Fruit fly (Drosophila melanogaster) whole organism, embryonic: ENCODE results near the gene CG2120.

Experiments used
- B-H2 ChIP-seq: fragments of 200-800 bp; sonication (Bioruptor generic); optimal IDR thresholded peaks from 2 replicates; lab custom pipeline; 2018; ENCODE audit warnings: missing biosample characterization, mild to moderate bottlenecking, missing genetic modification characterization
- BEAF-32 ChIP-seq: fragments of 200-800 bp; sonication (Bioruptor generic); optimal IDR thresholded peaks from 3 replicates; lab custom pipeline; 2017; ENCODE audit warnings: missing biosample characterization, missing genetic modification characterization, mild to moderate bottlenecking, moderate library complexity, missing genetic modification reagents
- Bdp1 ChIP-seq: fragments of 200-800 bp; sonication (Bioruptor generic); optimal IDR thresholded peaks from 3 replicates; lab custom pipeline; 2016; ENCODE audit warnings: missing biosample characterization, missing genetic modification characterization
- CG10147 ChIP-seq: fragments of 200-800 bp; sonication (Bioruptor generic); optimal IDR thresholded peaks from 2 replicates; lab custom pipeline; 2019; ENCODE audit warnings: missing biosample characterization, mild to moderate bottlenecking, missing genetic modification characterization, moderate library complexity
- CG11723 ChIP-seq: fragments of 200-800 bp; sonication (Bioruptor generic); optimal IDR thresholded peaks from 2 replicates; lab custom pipeline; 2017; ENCODE audit warnings: missing biosample characterization, mild to moderate bottlenecking, missing genetic modification characterization
- CG12071 ChIP-seq: fragments of 200-800 bp; sonication (Bioruptor generic); optimal IDR thresholded peaks from 3 replicates; lab custom pipeline; 2018; ENCODE audit warnings: missing biosample characterization, mild to moderate bottlenecking, missing genetic modification characterization
- CG12155 ChIP-seq: fragments of 200-800 bp; sonication (Bioruptor generic); optimal IDR thresholded peaks from 3 replicates; lab custom pipeline; 2016; ENCODE audit warnings: missing biosample characterization, missing genetic modification characterization
- CG12659 ChIP-seq: fragments of 200-800 bp; sonication (Bioruptor generic); optimal IDR thresholded peaks from 3 replicates; lab custom pipeline; 2017; ENCODE audit warnings: mild to moderate bottlenecking, missing biosample characterization, missing genetic modification reagents, missing genetic modification characterization
- CG13123 ChIP-seq: fragments of 200-800 bp; sonication (Bioruptor generic); optimal IDR thresholded peaks from 2 replicates; lab custom pipeline; 2016; ENCODE audit warnings: missing biosample characterization, missing genetic modification characterization
- CG13287 ChIP-seq: fragments of 200-800 bp; sonication (Bioruptor generic); IDR thresholded peaks from 2 replicates; pipeline ENCODE4 v1.3.6; 2022; ENCODE audit warnings: missing biosample characterization, missing genetic modification characterization; ENCODE audit not compliant: partially characterized antibody
- CG13894 ChIP-seq: fragments of 200-800 bp; sonication (Bioruptor generic); optimal IDR thresholded peaks from 3 replicates; lab custom pipeline; 2018; ENCODE audit warnings: missing biosample characterization, mild to moderate bottlenecking, missing genetic modification characterization, moderate library complexity
- CG14710 ChIP-seq: fragments of 200-800 bp; sonication (Bioruptor generic); optimal IDR thresholded peaks from 3 replicates; lab custom pipeline; 2019; ENCODE audit warnings: missing biosample characterization, mild to moderate bottlenecking, missing genetic modification characterization, moderate library complexity
- CG16779 ChIP-seq: fragments of 200-800 bp; sonication (Bioruptor generic); IDR thresholded peaks from 2 replicates; pipeline ENCODE4 v1.3.6; 2022; ENCODE audit warnings: missing biosample characterization, missing genetic modification characterization
- CG17385 ChIP-seq: fragments of 200-800 bp; sonication (Bioruptor generic); optimal IDR thresholded peaks from 3 replicates; lab custom pipeline; 2018; ENCODE audit warnings: missing biosample characterization, mild to moderate bottlenecking, missing genetic modification characterization
- CG2202 ChIP-seq: fragments of 200-800 bp; sonication (Bioruptor generic); optimal IDR thresholded peaks from 2 replicates; lab custom pipeline; 2018; ENCODE audit warnings: missing biosample characterization, mild to moderate bottlenecking, missing genetic modification characterization
- CG31365 ChIP-seq: fragments of 200-800 bp; sonication (Bioruptor generic); optimal IDR thresholded peaks from 2 replicates; lab custom pipeline; 2018; ENCODE audit warnings: missing biosample characterization, mild to moderate bottlenecking, missing genetic modification characterization
- CG31388 ChIP-seq: fragments of 200-800 bp; sonication (Bioruptor generic); optimal IDR thresholded peaks from 2 replicates; lab custom pipeline; 2016; ENCODE audit warnings: missing biosample characterization, missing genetic modification characterization
- CG32532 ChIP-seq: fragments of 200-800 bp; sonication (Bioruptor generic); IDR thresholded peaks from 2 replicates; pipeline ENCODE4 v1.3.6; 2022; ENCODE audit warnings: missing biosample characterization, missing genetic modification characterization
- CG32767 ChIP-seq: fragments of 200-800 bp; sonication (Bioruptor generic); IDR thresholded peaks from 2 replicates; pipeline ENCODE4 v1.3.6; 2022; ENCODE audit warnings: missing biosample characterization, missing genetic modification characterization
- CG4282 ChIP-seq: fragments of 200-800 bp; sonication (Bioruptor generic); optimal IDR thresholded peaks from 2 replicates; lab custom pipeline; 2016; ENCODE audit warnings: missing biosample characterization, missing genetic modification characterization
- CG5245 ChIP-seq: fragments of 200-800 bp; sonication (Bioruptor generic); optimal IDR thresholded peaks from 3 replicates; lab custom pipeline; 2016; ENCODE audit warnings: missing biosample characterization, missing genetic modification characterization
- Dp ChIP-seq: fragments of 200-800 bp; sonication (Bioruptor generic); optimal IDR thresholded peaks from 2 replicates; lab custom pipeline; 2018; ENCODE audit warnings: missing biosample characterization, mild to moderate bottlenecking, missing genetic modification characterization, moderate library complexity
- Drgx ChIP-seq: fragments of 200-800 bp; sonication (Bioruptor generic); IDR thresholded peaks from 2 replicates; pipeline ENCODE4 v1.3.6; 2022; ENCODE audit warnings: missing biosample characterization, missing genetic modification characterization
- E2f2 ChIP-seq: fragments of 200-800 bp; sonication (Bioruptor generic); IDR thresholded peaks from 2 replicates; pipeline ENCODE4 v1.3.6; 2022; ENCODE audit warnings: missing biosample characterization, missing genetic modification characterization
- Gsc ChIP-seq: fragments of 200-800 bp; sonication (Bioruptor generic); IDR thresholded peaks from 2 replicates; pipeline ENCODE4 v1.3.6; 2022; ENCODE audit warnings: missing biosample characterization, missing genetic modification characterization
- HLH3B ChIP-seq: fragments of 200-800 bp; sonication (Bioruptor generic); IDR thresholded peaks from 2 replicates; pipeline ENCODE4 v1.3.6; 2022; ENCODE audit warnings: missing biosample characterization, missing genetic modification characterization
- Hr3 ChIP-seq: fragments of 200-800 bp; sonication (Bioruptor generic); optimal IDR thresholded peaks from 3 replicates; lab custom pipeline; 2016; ENCODE audit warnings: missing biosample characterization, missing genetic modification characterization
- MBD-R2 ChIP-seq: fragments of 200-800 bp; sonication (Bioruptor generic); IDR thresholded peaks from 2 replicates; pipeline ENCODE4 v1.3.6; 2022; ENCODE audit warnings: missing biosample characterization, missing genetic modification characterization
- NC2β ChIP-seq: fragments of 200-800 bp; sonication (Bioruptor generic); optimal IDR thresholded peaks from 2 replicates; lab custom pipeline; 2016; ENCODE audit warnings: missing biosample characterization, missing genetic modification characterization
- NK7.1 ChIP-seq: fragments of 200-800 bp; sonication (Bioruptor generic); optimal IDR thresholded peaks from 3 replicates; lab custom pipeline; 2016; ENCODE audit warnings: missing biosample characterization, missing genetic modification characterization
- Opbp ChIP-seq: fragments of 200-800 bp; sonication (Bioruptor generic); IDR thresholded peaks from 3 replicates; pipeline ENCODE4 v1.3.6; 2022; ENCODE audit warnings: missing biosample characterization, missing genetic modification characterization; ENCODE audit not compliant: partially characterized antibody
- Optix ChIP-seq: fragments of 200-800 bp; sonication (Bioruptor generic); IDR thresholded peaks from 3 replicates; pipeline ENCODE4 v1.3.6; 2022; ENCODE audit warnings: missing biosample characterization, missing genetic modification characterization
- Ptx1 ChIP-seq: fragments of 200-800 bp; sonication (Bioruptor generic); IDR thresholded peaks from 2 replicates; pipeline ENCODE4 v1.3.6; 2022; ENCODE audit warnings: missing biosample characterization, missing genetic modification characterization
- Sry-δ ChIP-seq: fragments of 200-800 bp; sonication (Bioruptor generic); optimal IDR thresholded peaks from 2 replicates; lab custom pipeline; 2016; ENCODE audit warnings: missing biosample characterization, missing genetic modification characterization
- Vsx1 ChIP-seq: fragments of 200-800 bp; sonication (Bioruptor generic); optimal IDR thresholded peaks from 2 replicates; lab custom pipeline; 2017; ENCODE audit warnings: missing biosample characterization, mild to moderate bottlenecking, missing genetic modification characterization, missing genetic modification reagents
- abd-A ChIP-seq: fragments of 200-800 bp; sonication (Bioruptor generic); optimal IDR thresholded peaks from 3 replicates; lab custom pipeline; 2019; ENCODE audit warnings: missing biosample characterization, mild to moderate bottlenecking, missing genetic modification characterization, moderate library complexity
- caup ChIP-seq: fragments of 200-800 bp; sonication (Bioruptor generic); optimal IDR thresholded peaks from 3 replicates; lab custom pipeline; 2017; ENCODE audit warnings: missing biosample characterization, mild to moderate bottlenecking, missing genetic modification characterization, moderate library complexity; ENCODE audit not compliant: severe bottlenecking
- ci ChIP-seq: fragments of 200-800 bp; sonication (Bioruptor generic); IDR thresholded peaks from 3 replicates; pipeline ENCODE4 v1.3.6; 2022; ENCODE audit warnings: missing biosample characterization, missing genetic modification characterization
- crol ChIP-seq: fragments of 200-800 bp; sonication (Bioruptor generic); IDR thresholded peaks from 2 replicates; pipeline ENCODE4 v1.3.6; 2022; ENCODE audit warnings: missing biosample characterization, missing genetic modification characterization
- eve ChIP-seq, 2 experiments: fragments of >200 bp; optimal IDR thresholded peaks; 2 replicates each; lab custom pipeline; 2017; ENCODE audit warnings: missing biosample characterization in 2 of 2, missing genetic modification characterization in 2 of 2
- pzg ChIP-seq: fragments of 200-800 bp; sonication (Bioruptor generic); optimal IDR thresholded peaks from 3 replicates; lab custom pipeline; 2018; ENCODE audit warnings: missing biosample characterization, mild to moderate bottlenecking, missing genetic modification characterization, moderate library complexity
- row ChIP-seq: fragments of 200-800 bp; sonication (Bioruptor generic); IDR thresholded peaks from 3 replicates; pipeline ENCODE4 v1.3.6; 2022; ENCODE audit warnings: missing biosample characterization, missing genetic modification characterization
- scrt ChIP-seq: fragments of 200-800 bp; sonication (Bioruptor generic); optimal IDR thresholded peaks from 2 replicates; lab custom pipeline; 2018; ENCODE audit warnings: missing biosample characterization, mild to moderate bottlenecking, missing genetic modification characterization, moderate library complexity
- sens ChIP-seq: fragments of 200-800 bp; sonication (Bioruptor generic); peaks from one replicate; lab custom pipeline; 2016; ENCODE audit warnings: missing biosample characterization, missing genetic modification characterization
- sob ChIP-seq: fragments of 200-800 bp; sonication (Bioruptor generic); IDR thresholded peaks from 2 replicates; pipeline ENCODE4 v1.3.6; 2022; ENCODE audit warnings: missing biosample characterization, missing genetic modification characterization
- sr ChIP-seq: fragments of 200-800 bp; sonication (Bioruptor generic); IDR thresholded peaks from 3 replicates; pipeline ENCODE4 v1.3.6; 2022; ENCODE audit warnings: missing biosample characterization, missing genetic modification characterization
- tgo ChIP-seq: fragments of 200-800 bp; sonication (Bioruptor generic); IDR thresholded peaks from 3 replicates; pipeline ENCODE4 v1.3.6; 2022; ENCODE audit warnings: missing biosample characterization, missing genetic modification characterization
- tx ChIP-seq: fragments of 200-800 bp; sonication (Bioruptor generic); optimal IDR thresholded peaks from 2 replicates; lab custom pipeline; 2016; ENCODE audit warnings: missing biosample characterization, missing genetic modification characterization
- wor ChIP-seq: fragments of 200-800 bp; sonication (Bioruptor generic); IDR thresholded peaks from 2 replicates; pipeline ENCODE4 v1.3.6; 2022; ENCODE audit warnings: missing biosample characterization, missing genetic modification characterization
- zfh1 ChIP-seq: fragments of 200-800 bp; sonication (Bioruptor generic); IDR thresholded peaks from 3 replicates; pipeline ENCODE4 v1.3.6; 2022; ENCODE audit warnings: missing biosample characterization, missing genetic modification characterization

The CG2120 gene

dm6 chrX:8177030-8177349 is 41.4 kb downstream of the CG2120 start, which contains the start of gene slpr (continued):
- TF ChIP-seq CG13123 (GFP tag; lab: Kevin White, UChicago) (no peak), Hr3 (GFP tag; lab: Kevin White, UChicago) (no peak), CG5245 (GFP tag; lab: Kevin White, UChicago) (no peak), E2f2 (GFP tag; lab: Robert Waterston, UW) (peak; percentile 41), CG4282 (GFP tag; lab: Kevin White, UChicago) (no peak), Sry-δ (GFP tag; lab: Kevin White, UChicago) (peak; percentile 11), CG12659 (GFP tag; lab: Kevin White, UChicago) (peak; percentile 28), Dp (GFP tag; lab: Kevin White, UChicago) (peak; percentile 60), scrt (GFP tag; lab: Kevin White, UChicago) (no peak), CG17385 (GFP tag; lab: Kevin White, UChicago) (no peak), Gsc (GFP tag; lab: Robert Waterston, UW) (no peak), HLH3B (no peak), CG13287 (GFP tag; lab: Robert Waterston, UW) (peak; percentile 11; the same call in 1 of the 2 replicates), BEAF-32 (GFP tag; lab: Kevin White, UChicago) (peak; percentile 35), tx (GFP tag; lab: Kevin White, UChicago) (no peak), CG12155 (GFP tag; lab: Kevin White, UChicago) (no peak), Ptx1 (GFP tag; lab: Robert Waterston, UW) (no peak)

- TF ChIP-seq CG32767 (peak; percentile 41; the same call in 1 of the 2 replicates), CG32532 (GFP tag; lab: Robert Waterston, UW) (peak; percentile 20; the same call in 1 of the 2 replicates), CG31388 (GFP tag; lab: Kevin White, UChicago) (no peak), caup (GFP tag; lab: Kevin White, UChicago) (no peak), pzg (GFP tag; lab: Kevin White, UChicago) (peak; percentile 4), B-H2 (GFP tag; lab: Kevin White, UChicago) (no peak), Opbp (GFP tag; lab: Robert Waterston, UW) (no peak), NK7.1 (no peak), sob (GFP tag; lab: Robert Waterston, UW) (0 out of 2 replicates have a peak, but pooled peaks have one; percentile 30), zfh1 (GFP tag; lab: Robert Waterston, UW) (0 out of 3 replicates have a peak, but pooled peaks have one; percentile 18), CG13894 (tag; lab: Kevin White, UChicago) (peak; percentile 19), CG11723 (no peak), Vsx1 (GFP tag; lab: Kevin White, UChicago) (no peak), abd-A (tag; lab: Kevin White, UChicago) (no peak), ci (GFP tag; lab: Robert Waterston, UW) (peak; percentile 52; the same call in 2 of the 3 replicates), CG10147 (GFP tag; lab: Kevin White, UChicago) (no peak), tgo (no peak), CG2202 (no peak), sens (GFP tag; lab: Kevin White, UChicago) (peak; percentile 7), row (GFP tag; lab: Robert Waterston, UW) (0 out of 3 replicates have a peak, but pooled peaks have one; percentile 13), Optix (GFP tag; lab: Robert Waterston, UW) (0 out of 3 replicates have a peak, but pooled peaks have one; percentile 20), Bdp1 (GFP tag; lab: Kevin White, UChicago) (no peak), wor (no peak), CG14710 (tag; lab: Kevin White, UChicago) (no peak), NC2β (GFP tag; lab: Kevin White, UChicago) (no peak), CG16779 (GFP tag; lab: Robert Waterston, UW) (peak; percentile 45; the same call in 1 of the 2 replicates), CG12071 (GFP tag; lab: Kevin White, UChicago) (peak; percentile 29), crol (GFP tag; lab: Robert Waterston, UW) (peak; percentile 45; the same call in 1 of the 2 replicates), CG31365 (no peak), sr (0 out of 3 replicates have a peak, but pooled peaks have one; percentile 51), Drgx (GFP tag; lab: Robert Waterston, UW) (0 out of 2 replicates have a peak, but pooled peaks have one; percentile 16), MBD-R2 (GFP tag; lab: Robert Waterston, UW) (peak; percentile 22; the same call in 1 of the 2 replicates), eve (GFP tag; optimal IDR thresholded peaks at IDR 0.05; lab: Kevin White, UChicago) (no peak)
Observed at dm6 chrX:8177742-8178141, 42.1 kb downstream of the CG2120 start.
